Worm (Caenorhabditis elegans): Measurements from ENCODE around the gene Y50D7A.3.

The Y50D7A.3 gene

DNA sequence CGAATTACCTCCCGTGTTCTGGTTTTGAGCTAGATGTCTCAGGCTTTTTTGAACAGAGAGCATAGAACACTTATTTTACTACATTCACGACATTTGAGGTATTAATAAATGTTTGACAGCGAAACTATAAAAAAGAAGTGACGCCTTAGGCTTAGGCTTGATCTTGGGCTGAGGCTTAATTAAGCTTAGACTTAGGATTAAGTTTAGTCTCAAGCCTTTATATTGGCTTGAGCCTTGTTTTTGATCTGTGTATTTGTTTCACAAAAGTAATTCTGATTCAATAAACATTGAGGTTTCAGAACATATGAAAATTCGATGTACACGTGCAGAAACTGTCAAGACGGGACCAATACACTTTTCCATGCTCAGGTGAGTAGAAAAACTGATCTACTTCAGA, 44.6 kb upstream of the Y50D7A.3 start, which contains the start of gene klp-20:
klp-20 (plus strand) TSS at position 298 of the 397 bp plus-strand sequence.
- TF ChIP-seq D2030.7 (GFP tag; IDR thresholded peaks at IDR 0.05): no peak
- TF ChIP-seq somi-1 (GFP tag; optimal IDR thresholded peaks at IDR 0.05): no peak
- TF ChIP-seq hmg-20 (GFP tag; IDR thresholded peaks at IDR 0.05): no peak

- TF ChIP-seq T07F8.4 (tag; optimal IDR thresholded peaks at IDR 0.05): no peak
- TF ChIP-seq T26A5.8 (tag; optimal IDR thresholded peaks at IDR 0.05): no peak
- TF ChIP-seq lsl-1 (GFP tag; optimal IDR thresholded peaks at IDR 0.05): no peak
- no peak for TF ChIP-seq athp-1 (tag; optimal IDR thresholded peaks at IDR 0.05)
- no peak for TF ChIP-seq ceh-91 (GFP tag; IDR thresholded peaks at IDR 0.05)
- TF ChIP-seq akir-1 (GFP tag; optimal IDR thresholded peaks at IDR 0.05): no peak
- no peak for TF ChIP-seq ceh-40 (GFP tag; IDR thresholded peaks at IDR 0.05)
- TF ChIP-seq F10E7.11 (tag; optimal IDR thresholded peaks at IDR 0.05): no peak
- TF ChIP-seq madf-8 (GFP tag; conservative IDR thresholded peaks at IDR 0.05): no peak
- TF ChIP-seq F39B2.1 (GFP tag; IDR thresholded peaks at IDR 0.05): no peak
- no peak for TF ChIP-seq mes-4 (tag; optimal IDR thresholded peaks at IDR 0.05)
- TF ChIP-seq nfya-1 (tag; optimal IDR thresholded peaks at IDR 0.05; ENCODE audit: borderline replicate concordance, insufficient read depth): no peak
Measured at ce11 chrIII:211387-211786, 42.9 kb upstream of the Y50D7A.3 start.

DNA sequence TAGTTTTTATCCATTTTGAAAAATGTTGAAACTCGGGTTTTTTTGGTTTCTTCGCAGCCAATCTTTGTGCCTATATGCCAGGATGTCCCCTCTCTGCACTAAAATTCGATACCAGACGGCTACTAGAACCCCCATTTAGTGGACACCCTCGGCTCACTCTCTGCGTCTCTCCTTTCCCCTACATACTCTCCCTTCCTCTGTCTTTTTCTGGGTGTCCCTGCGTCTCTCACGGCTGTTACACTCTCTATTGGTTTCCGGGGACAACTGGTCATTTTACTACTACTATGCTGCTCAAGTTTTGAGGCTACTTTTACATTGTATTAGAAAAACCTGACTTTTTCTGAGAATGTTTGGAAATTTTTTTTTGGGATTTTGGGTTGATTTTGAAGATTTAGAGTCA, 34.0 kb upstream of the Y50D7A.3 start:
- TF ChIP-seq hmg-1.2 (GFP tag; IDR thresholded peaks at IDR 0.05) (peak; percentile 83; the same call in 1 of the 2 replicates), nfya-2 (GFP tag; IDR thresholded peaks at IDR 0.05) (no peak)

ce11 chrIII:222508-222907, 31.8 kb upstream of the Y50D7A.3 start:
- TF ChIP-seq lir-1 (GFP tag; conservative IDR thresholded peaks at IDR 0.05) (no peak), nfyb-1 (GFP tag; IDR thresholded peaks at IDR 0.05) (no peak), ztf-6 (GFP tag; IDR thresholded peaks at IDR 0.05) (no peak), dox-1 (GFP tag; IDR thresholded peaks at IDR 0.05) (no peak), rec-8 (tag; optimal IDR thresholded peaks at IDR 0.05) (no peak), hmg-1.2 (GFP tag; IDR thresholded peaks at IDR 0.05) (peak; percentile 74)

DNA sequence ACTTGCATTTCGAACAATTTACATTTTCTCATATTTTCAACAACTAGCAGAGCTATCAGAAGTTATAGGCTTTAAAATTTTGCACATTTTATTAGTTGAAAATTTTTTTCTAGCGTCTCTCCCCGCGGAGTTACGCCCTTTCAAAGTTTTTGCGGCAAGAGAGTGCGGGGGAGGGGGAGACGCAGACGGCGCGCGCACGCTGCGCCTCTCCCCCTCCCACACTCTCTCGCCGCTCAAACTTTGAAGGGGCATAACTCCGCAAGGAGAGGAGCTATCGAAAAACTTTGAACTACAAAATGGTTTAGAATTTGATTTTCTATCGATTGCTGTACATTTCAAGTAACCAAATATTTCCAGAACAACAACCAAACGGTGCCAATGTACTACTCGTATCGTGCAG, 27.3 kb upstream of the Y50D7A.3 start:
- TF ChIP-seq lsl-1 (GFP tag; optimal IDR thresholded peaks at IDR 0.05) (no peak), zfh-2 (GFP tag; conservative IDR thresholded peaks at IDR 0.05) (peak; percentile 77), F33H1.4 (GFP tag; IDR thresholded peaks at IDR 0.05) (no peak), Y53F4B.3 (GFP tag; IDR thresholded peaks at IDR 0.05) (no peak), egrh-3 (GFP tag; IDR thresholded peaks at IDR 0.05) (peak; percentile 70; the same call in 1 of the 2 replicates), hmg-1.2 (GFP tag; IDR thresholded peaks at IDR 0.05) (peak; percentile 82), mes-4 (tag; optimal IDR thresholded peaks at IDR 0.05) (no peak), Y95B8A.8 (GFP tag; IDR thresholded peaks at IDR 0.05) (no peak), dpl-1 (GFP tag; optimal IDR thresholded peaks at IDR 0.05) (no peak)

- no peak for TF ChIP-seq ceh-79 (tag; optimal IDR thresholded peaks at IDR 0.05)
- no peak for TF ChIP-seq K12H6.12 (tag; optimal IDR thresholded peaks at IDR 0.05)
- no peak for TF ChIP-seq bed-2 (GFP tag; IDR thresholded peaks at IDR 0.05)
- no peak for TF ChIP-seq let-607 (tag; optimal IDR thresholded peaks at IDR 0.05)
- TF ChIP-seq lin-35 (GFP tag; optimal IDR thresholded peaks at IDR 0.05): no peak
- TF ChIP-seq tlf-1 (GFP tag; optimal IDR thresholded peaks at IDR 0.05): no peak
- no peak for TF ChIP-seq snpc-1.3 (tag; optimal IDR thresholded peaks at IDR 0.05; ENCODE audit: insufficient read depth)
- no peak for TF ChIP-seq F10E7.11 (tag; optimal IDR thresholded peaks at IDR 0.05)
- no peak for TF ChIP-seq egl-44 (GFP tag; IDR thresholded peaks at IDR 0.05)
- no peak for TF ChIP-seq B0035.1 (tag; optimal IDR thresholded peaks at IDR 0.05)
Measured at ce11 chrIII:230129-230528, 24.2 kb upstream of the Y50D7A.3 start, which contains the start of gene hpo-38. TSS of gene hpo-38 (plus strand) at chrIII:230429.
